Worm (Caenorhabditis elegans) whole organism, early embryonic: Measurements from ENCODE around the gene C26B9.5.

Source experiments
- B0310.2 ChIP-seq: sonication (generic microtip); optimal IDR thresholded peaks from 2 replicates; lab custom pipeline; 2016; ENCODE audit warnings: mild to moderate bottlenecking, missing genetic modification characterization, missing compliant biosample characterization
- aly-1 ChIP-seq: sonication (generic microtip); optimal IDR thresholded peaks from 2 replicates; lab custom pipeline; 2016; ENCODE audit warnings: missing genetic modification characterization, missing compliant biosample characterization
- ama-1 ChIP-seq: fragments of 150-350 bp; optimal IDR thresholded peaks from 2 replicates; lab custom pipeline; 2014
- ceh-36 ChIP-seq: sonication (generic microtip); optimal IDR thresholded peaks from 2 replicates; lab custom pipeline; 2016; ENCODE audit warnings: missing genetic modification characterization, inconsistent platforms, missing compliant biosample characterization
- ets-7 ChIP-seq: sonication (generic microtip); optimal IDR thresholded peaks from 2 replicates; lab custom pipeline; 2016; ENCODE audit warnings: missing genotype, missing genetic modification characterization, missing compliant biosample characterization
- flt-1 ChIP-seq: fragments of 200-800 bp; sonication (Bioruptor generic); IDR thresholded peaks from 2 replicates; pipeline ENCODE4 v1.3.6; 2022; ENCODE audit warnings: missing genetic modification characterization, missing compliant biosample characterization
- hmbx-1 ChIP-seq: sonication (generic microtip); optimal IDR thresholded peaks from 2 replicates; lab custom pipeline; 2016; ENCODE audit warnings: mild to moderate bottlenecking, missing genetic modification characterization, missing compliant biosample characterization
- hnd-1 ChIP-seq: sonication (generic microtip); optimal IDR thresholded peaks from 2 replicates; lab custom pipeline; 2016; ENCODE audit warnings: missing genetic modification characterization, missing compliant biosample characterization
- pes-1 ChIP-seq: fragments of 200-800 bp; sonication (Bioruptor generic); IDR thresholded peaks from 2 replicates; pipeline ENCODE4 v1.3.6; 2022; ENCODE audit warnings: missing genetic modification reagents, missing genetic modification characterization, missing compliant biosample characterization
- scrt-1 ChIP-seq: fragments of 200-800 bp; sonication (Bioruptor generic); IDR thresholded peaks from 2 replicates; pipeline ENCODE4 v1.3.6; 2022; ENCODE audit warnings: missing genetic modification characterization, missing compliant biosample characterization
- sea-1 ChIP-seq: fragments of 200-800 bp; sonication (Bioruptor generic); conservative IDR thresholded peaks from 2 replicates; pipeline ENCODE4 v1.3.6; 2022; ENCODE audit warnings: missing genetic modification characterization, missing compliant biosample characterization

- TF ChIP-seq ama-1 = no peak
- TF ChIP-seq scrt-1 (GFP tag; lab: Robert Waterston, UW) = no peak
- no peak for TF ChIP-seq sea-1 (GFP tag; lab: Robert Waterston, UW)
- TF ChIP-seq pes-1 (GFP tag; lab: Robert Waterston, UW) = no peak
- TF ChIP-seq ceh-36 = no peak
- TF ChIP-seq aly-1 (tag; lab: Kevin White, UChicago) = no peak
- no peak for TF ChIP-seq flt-1 (GFP tag; lab: Robert Waterston, UW)
- TF ChIP-seq B0310.2 (tag; lab: Kevin White, UChicago) = no peak
- TF ChIP-seq hmbx-1 (tag; lab: Kevin White, UChicago) = no peak
- no peak for TF ChIP-seq ets-7 (tag; lab: Kevin White, UChicago)
- TF ChIP-seq hnd-1 (tag; lab: Kevin White, UChicago) = no peak
Measured at ce11 chrX:5342007-5342406, 12.7 kb downstream of the C26B9.5 start, which contains the start of gene C26B9.7.
